Worm (Caenorhabditis elegans): ENCODE measurements around the gene K08F11.1.

- TF ChIP-seq unc-86 (tag; optimal IDR thresholded peaks at IDR 0.05) (no peak), skn-1 (tag; optimal IDR thresholded peaks at IDR 0.05) (no peak), lsy-2 (tag; optimal IDR thresholded peaks at IDR 0.05) (no peak), ama-1 (optimal IDR thresholded peaks at IDR 0.05) (no peak)
Measured at ce11 chrIV:4742480-4742879, 17.8 kb downstream of the K08F11.1 start.

All from whole organism, L1 larva.